Fruit fly (Drosophila melanogaster) whole organism, embryonic: ENCODE data around the gene wdb.

Source experiments
- Bgb ChIP-seq: fragments of 200-800 bp; sonication (Bioruptor generic); IDR thresholded peaks from 2 replicates; pipeline ENCODE4 v1.3.6; 2022; ENCODE audit warnings: missing biosample characterization, missing genetic modification characterization; ENCODE audit not compliant: partially characterized antibody
- CG1024 ChIP-seq: fragments of 200-800 bp; sonication (Bioruptor generic); IDR thresholded peaks from 2 replicates; pipeline ENCODE4 v1.3.6; 2022; ENCODE audit warnings: missing biosample characterization, missing genetic modification characterization
- CG10462 ChIP-seq: fragments of 200-800 bp; sonication (Bioruptor generic); optimal IDR thresholded peaks from 2 replicates; lab custom pipeline; 2016; ENCODE audit warnings: missing biosample characterization, missing genetic modification characterization
- CG11093 ChIP-seq: fragments of 200-800 bp; sonication (Bioruptor generic); IDR thresholded peaks from 3 replicates; pipeline ENCODE4 v1.3.6; 2022; ENCODE audit warnings: missing biosample characterization, missing genetic modification characterization
- CG11504 ChIP-seq: fragments of 200-800 bp; sonication (Bioruptor generic); optimal IDR thresholded peaks from 3 replicates; lab custom pipeline; 2019; ENCODE audit warnings: missing biosample characterization, mild to moderate bottlenecking, missing genetic modification characterization, moderate library complexity
- CG12155 ChIP-seq: fragments of 200-800 bp; sonication (Bioruptor generic); optimal IDR thresholded peaks from 3 replicates; lab custom pipeline; 2016; ENCODE audit warnings: missing biosample characterization, missing genetic modification characterization
- CG12299 ChIP-seq: fragments of 200-800 bp; sonication (Bioruptor generic); optimal IDR thresholded peaks from 2 replicates; lab custom pipeline; 2018; ENCODE audit warnings: missing biosample characterization, mild to moderate bottlenecking, missing genetic modification characterization
- CG12769 ChIP-seq: fragments of 200-800 bp; sonication (Bioruptor generic); optimal IDR thresholded peaks from 2 replicates; lab custom pipeline; 2019; ENCODE audit warnings: missing biosample characterization, mild to moderate bottlenecking, missing genetic modification characterization, moderate library complexity
- CG13287 ChIP-seq: fragments of 200-800 bp; sonication (Bioruptor generic); IDR thresholded peaks from 2 replicates; pipeline ENCODE4 v1.3.6; 2022; ENCODE audit warnings: missing biosample characterization, missing genetic modification characterization; ENCODE audit not compliant: partially characterized antibody
- CG13296 ChIP-seq: fragments of 200-800 bp; sonication (Bioruptor generic); optimal IDR thresholded peaks from 3 replicates; lab custom pipeline; 2018; ENCODE audit warnings: missing biosample characterization, mild to moderate bottlenecking, missing genetic modification characterization
- CG13894 ChIP-seq: fragments of 200-800 bp; sonication (Bioruptor generic); optimal IDR thresholded peaks from 3 replicates; lab custom pipeline; 2018; ENCODE audit warnings: missing biosample characterization, mild to moderate bottlenecking, missing genetic modification characterization, moderate library complexity
- CG18619 ChIP-seq: fragments of 200-800 bp; sonication (Bioruptor generic); optimal IDR thresholded peaks from 3 replicates; lab custom pipeline; 2017; ENCODE audit warnings: missing biosample characterization, mild to moderate bottlenecking, missing genetic modification characterization
- CG2129 ChIP-seq: fragments of 200-800 bp; sonication (Bioruptor generic); IDR thresholded peaks from 2 replicates; pipeline ENCODE4 v1.3.6; 2022; ENCODE audit warnings: missing biosample characterization, missing genetic modification characterization; ENCODE audit not compliant: partially characterized antibody
- CG34224 ChIP-seq: fragments of 200-800 bp; sonication (Bioruptor generic); IDR thresholded peaks from 3 replicates; pipeline ENCODE4 v1.3.6; 2022; ENCODE audit warnings: missing biosample characterization, missing genetic modification characterization; ENCODE audit not compliant: partially characterized antibody
- CG7745 ChIP-seq: fragments of 200-800 bp; sonication (Bioruptor generic); optimal IDR thresholded peaks from 2 replicates; lab custom pipeline; 2018; ENCODE audit warnings: missing biosample characterization, mild to moderate bottlenecking, missing genetic modification characterization, moderate library complexity
- CoRest ChIP-seq: fragments of 200-800 bp; sonication (Bioruptor generic); optimal IDR thresholded peaks from 3 replicates; lab custom pipeline; 2018; ENCODE audit warnings: missing biosample characterization, mild to moderate bottlenecking, missing genetic modification characterization, moderate library complexity
- D19A ChIP-seq: fragments of 200-800 bp; optimal IDR thresholded peaks from 3 replicates; lab custom pipeline; 2019; ENCODE audit warnings: missing biosample characterization, mild to moderate bottlenecking, missing genetic modification characterization, moderate library complexity
- Dll ChIP-seq: fragments of 200-800 bp; sonication (Bioruptor generic); IDR thresholded peaks from 4 replicates; pipeline ENCODE4 v1.3.6; 2022; ENCODE audit warnings: missing biosample characterization, missing genetic modification characterization; ENCODE audit not compliant: partially characterized antibody
- Dref ChIP-seq: fragments of 200-800 bp; sonication (Bioruptor generic); IDR thresholded peaks from 2 replicates; pipeline ENCODE4 v1.3.6; 2022; ENCODE audit warnings: missing biosample characterization, missing genetic modification characterization
- Drgx ChIP-seq: fragments of 200-800 bp; sonication (Bioruptor generic); IDR thresholded peaks from 2 replicates; pipeline ENCODE4 v1.3.6; 2022; ENCODE audit warnings: missing biosample characterization, missing genetic modification characterization
- Hr78 ChIP-seq, 2 experiments: fragments of 200-800 bp in 1 of 2; fragments of >200 bp in 1 of 2; sonication (Bioruptor generic) in 1 of 2; optimal IDR thresholded peaks; 2 replicates each; lab custom pipeline; 2017 to 2019; ENCODE audit warnings: missing biosample characterization in 2 of 2, missing genetic modification characterization in 2 of 2, mild to moderate bottlenecking in 1 of 2, moderate library complexity in 1 of 2
- Nf-YC ChIP-seq: fragments of 200-800 bp; optimal IDR thresholded peaks from 3 replicates; lab custom pipeline; 2019; ENCODE audit warnings: missing biosample characterization, mild to moderate bottlenecking, missing genetic modification characterization, moderate library complexity
- Scr ChIP-seq: fragments of 200-800 bp; sonication (Bioruptor generic); IDR thresholded peaks from 2 replicates; pipeline ENCODE4 v1.3.6; 2022; ENCODE audit warnings: missing biosample characterization, missing genetic modification characterization; ENCODE audit not compliant: partially characterized antibody
- ap ChIP-seq: fragments of 200-800 bp; sonication (Bioruptor generic); IDR thresholded peaks from 2 replicates; pipeline ENCODE4 v1.3.6; 2022; ENCODE audit warnings: missing biosample characterization, missing genetic modification characterization
- chinmo ChIP-seq: fragments of 200-800 bp; sonication (Bioruptor generic); IDR thresholded peaks from 4 replicates; pipeline ENCODE4 v1.3.6; 2022; ENCODE audit warnings: missing biosample characterization, missing genetic modification characterization; ENCODE audit not compliant: partially characterized antibody
- crc ChIP-seq: fragments of 200-800 bp; sonication (Bioruptor generic); optimal IDR thresholded peaks from 2 replicates; lab custom pipeline; 2016; ENCODE audit warnings: missing biosample characterization, missing genetic modification characterization
- crol ChIP-seq: fragments of 200-800 bp; sonication (Bioruptor generic); IDR thresholded peaks from 2 replicates; pipeline ENCODE4 v1.3.6; 2022; ENCODE audit warnings: missing biosample characterization, missing genetic modification characterization
- cwo ChIP-seq: fragments of 200-800 bp; sonication (Bioruptor generic); optimal IDR thresholded peaks from 3 replicates; lab custom pipeline; 2017; ENCODE audit warnings: missing biosample characterization, missing genetic modification characterization, mild to moderate bottlenecking, moderate library complexity, missing genetic modification reagents
- dm ChIP-seq: fragments of 200-800 bp; sonication (Bioruptor generic); optimal IDR thresholded peaks from 3 replicates; lab custom pipeline; 2016; ENCODE audit warnings: missing biosample characterization, missing genetic modification characterization
- eve ChIP-seq, 2 experiments: fragments of >200 bp; optimal IDR thresholded peaks; 2 replicates each; lab custom pipeline; 2017; ENCODE audit warnings: missing biosample characterization in 2 of 2, missing genetic modification characterization in 2 of 2
- grau ChIP-seq: fragments of 200-800 bp; optimal IDR thresholded peaks from 3 replicates; lab custom pipeline; 2019; ENCODE audit warnings: missing biosample characterization, mild to moderate bottlenecking, missing genetic modification characterization, moderate library complexity
- her ChIP-seq: fragments of 200-800 bp; sonication (Bioruptor generic); optimal IDR thresholded peaks from 2 replicates; lab custom pipeline; 2016; ENCODE audit warnings: missing biosample characterization, missing genetic modification characterization
- ind ChIP-seq: fragments of 200-800 bp; sonication (Bioruptor generic); optimal IDR thresholded peaks from 3 replicates; lab custom pipeline; 2016; ENCODE audit warnings: missing biosample characterization, missing genetic modification characterization
- kni ChIP-seq: fragments of 200-800 bp; sonication (Bioruptor generic); optimal IDR thresholded peaks from 3 replicates; lab custom pipeline; 2017; ENCODE audit warnings: mild to moderate bottlenecking, missing biosample characterization, missing genetic modification reagents, missing genetic modification characterization
- knrl ChIP-seq: fragments of 200-800 bp; sonication (Bioruptor generic); IDR thresholded peaks from 3 replicates; pipeline ENCODE4 v1.3.6; 2022; ENCODE audit warnings: missing biosample characterization, missing genetic modification characterization; ENCODE audit not compliant: partially characterized antibody
- lola ChIP-seq, 3 experiments: fragments of >200 bp in 2 of 3; fragments of 200-800 bp in 1 of 3; sonication (Bioruptor generic) in 1 of 3; optimal IDR thresholded peaks; 2 replicates each; lab custom pipeline; 2017 to 2019; ENCODE audit warnings: missing biosample characterization in 3 of 3, missing genetic modification characterization in 3 of 3, mild to moderate bottlenecking in 1 of 3, moderate library complexity in 1 of 3
- lov ChIP-seq, 2 experiments: fragments of 200-800 bp in 1 of 2; fragments of >200 bp in 1 of 2; sonication (Bioruptor generic) in 1 of 2; IDR thresholded peaks in 1 of 2; optimal IDR thresholded peaks in 1 of 2; 2 replicates in 1 of 2; 3 replicates in 1 of 2; pipeline versions ENCODE4 v1.3.6 to Lab custom; 2017 to 2022; ENCODE audit warnings: missing biosample characterization in 1 of 2, missing genetic modification characterization in 1 of 2
- mirr ChIP-seq: fragments of 200-800 bp; sonication (Bioruptor generic); optimal IDR thresholded peaks from 3 replicates; lab custom pipeline; 2018; ENCODE audit warnings: missing biosample characterization, mild to moderate bottlenecking, missing genetic modification characterization
- mld ChIP-seq: fragments of 200-800 bp; sonication (Bioruptor generic); IDR thresholded peaks from 3 replicates; pipeline ENCODE4 v1.3.6; 2022; ENCODE audit warnings: missing biosample characterization, missing genetic modification characterization; ENCODE audit not compliant: partially characterized antibody
- otp ChIP-seq: fragments of 200-800 bp; sonication (Bioruptor generic); IDR thresholded peaks from 3 replicates; pipeline ENCODE4, ENCODE4 v1.3.6; 2022; ENCODE audit warnings: missing biosample characterization, missing genetic modification characterization
- sd ChIP-seq: fragments of 200-800 bp; sonication (Bioruptor generic); optimal IDR thresholded peaks from 3 replicates; lab custom pipeline; 2018; ENCODE audit warnings: missing biosample characterization, mild to moderate bottlenecking, missing genetic modification characterization, moderate library complexity
- sna ChIP-seq: fragments of 200-800 bp; sonication (Bioruptor generic); IDR thresholded peaks from 2 replicates; pipeline ENCODE4 v1.3.6; 2022; ENCODE audit warnings: missing biosample characterization, missing genetic modification characterization; ENCODE audit not compliant: partially characterized antibody
- sr ChIP-seq: fragments of 200-800 bp; sonication (Bioruptor generic); IDR thresholded peaks from 3 replicates; pipeline ENCODE4 v1.3.6; 2022; ENCODE audit warnings: missing biosample characterization, missing genetic modification characterization
- tap ChIP-seq: fragments of 200-800 bp; optimal IDR thresholded peaks from 3 replicates; lab custom pipeline; 2019; ENCODE audit warnings: missing biosample characterization, mild to moderate bottlenecking, missing genetic modification characterization, moderate library complexity
- tio ChIP-seq: fragments of 200-800 bp; sonication (Bioruptor generic); optimal IDR thresholded peaks from 2 replicates; lab custom pipeline; 2017; ENCODE audit warnings: missing biosample characterization, missing genetic modification characterization, inconsistent platforms
- trem ChIP-seq: fragments of 200-800 bp; optimal IDR thresholded peaks from 3 replicates; lab custom pipeline; 2019; ENCODE audit warnings: missing biosample characterization, mild to moderate bottlenecking, missing genetic modification characterization, moderate library complexity
- vvl ChIP-seq: fragments of 200-800 bp; sonication (Bioruptor generic); IDR thresholded peaks from 2 replicates; pipeline ENCODE4 v1.3.6; 2022; ENCODE audit warnings: missing biosample characterization, missing genetic modification characterization
- wek ChIP-seq: fragments of 200-800 bp; sonication (Bioruptor generic); optimal IDR thresholded peaks from 3 replicates; lab custom pipeline; 2018; ENCODE audit warnings: missing biosample characterization, mild to moderate bottlenecking, missing genetic modification characterization, moderate library complexity

The wdb gene

dm6 chr3R:27579422-27579821, 2.6 kb downstream of the wdb start:
- TF ChIP-seq kni (GFP tag; lab: Kevin White, UChicago) (peak; percentile 44), CG10462 (GFP tag; lab: Kevin White, UChicago) (no peak), CoRest (tag; lab: Kevin White, UChicago) (peak; percentile 6), cwo (GFP tag; lab: Kevin White, UChicago) (peak; percentile 1), eve (GFP tag; optimal IDR thresholded peaks at IDR 0.05; lab: Kevin White, UChicago) (no peak), CG7745 (tag; lab: Kevin White, UChicago) (no peak), CG11504 (tag; lab: Kevin White, UChicago) (no peak), CG13894 (peak; percentile 59), CG12769 (peak; percentile 2), chinmo (GFP tag; lab: Robert Waterston, UW) (0 out of 4 replicates have a peak, but pooled peaks have one; percentile 53), Dref (GFP tag; lab: Robert Waterston, UW) (no peak), crol (GFP tag; lab: Robert Waterston, UW) (peak; percentile 41), knrl (no peak), ap (GFP tag; lab: Robert Waterston, UW) (no peak), otp (GFP tag; lab: Robert Waterston, UW) (peak; percentile 59; the same call in 1 of the 3 replicates), CG2129 (GFP tag; lab: Robert Waterston, UW) (no peak), tap (tag; lab: Kevin White, UChicago) (no peak), vvl (GFP tag; lab: Robert Waterston, UW) (peak; percentile 37; the same call in 1 of the 2 replicates), sd (peak; percentile 35), Dll (GFP tag; lab: Robert Waterston, UW) (0 out of 4 replicates have a peak, but pooled peaks have one; percentile 28), lola (GFP tag; optimal IDR thresholded peaks at IDR 0.05; lab: Kevin White, UChicago) (no peak), Scr (GFP tag; lab: Robert Waterston, UW) (no peak), Drgx (GFP tag; lab: Robert Waterston, UW) (no peak), Hr78 (GFP tag; optimal IDR thresholded peaks at IDR 0.05; lab: Kevin White, UChicago) (no peak), D19A (tag; lab: Kevin White, UChicago) (no peak), mirr (GFP tag; lab: Kevin White, UChicago) (peak; percentile 17)

- TF ChIP-seq Bgb (GFP tag; lab: Robert Waterston, UW) (peak; percentile 50; the same call in 1 of the 2 replicates), sr (peak; percentile 50; the same call in 1 of the 3 replicates), trem (tag; lab: Kevin White, UChicago) (no peak), dm (no peak), CG11093 (GFP tag; lab: Robert Waterston, UW) (no peak), crc (no peak), CG12155 (no peak), ind (GFP tag; lab: Kevin White, UChicago) (no peak), sna (GFP tag; lab: Robert Waterston, UW) (0 out of 2 replicates have a peak, but pooled peaks have one; percentile 38), tio (GFP tag; lab: Kevin White, UChicago) (no peak), CG34224 (GFP tag; lab: Robert Waterston, UW) (0 out of 3 replicates have a peak, but pooled peaks have one; percentile 12), Nf-YC (no peak), CG13287 (GFP tag; lab: Robert Waterston, UW) (peak; percentile 65), lov (optimal IDR thresholded peaks at IDR 0.05; lab: Kevin White, UChicago) (no peak), lov (GFP tag; IDR thresholded peaks at IDR 0.05; lab: Robert Waterston, UW) (no peak), grau (tag; lab: Kevin White, UChicago) (no peak), CG18619 (GFP tag; lab: Kevin White, UChicago) (no peak), CG1024 (GFP tag; lab: Robert Waterston, UW) (no peak), mld (GFP tag; lab: Robert Waterston, UW) (no peak), wek (GFP tag; lab: Kevin White, UChicago) (no peak), her (GFP tag; lab: Kevin White, UChicago) (no peak), CG13296 (no peak), CG12299 (tag; lab: Kevin White, UChicago) (no peak)
Measured at dm6 chr3R:27570692-27571091, 11.3 kb downstream of the wdb start.
